Worm (Caenorhabditis elegans): ENCODE measurements around the gene Y38C1AA.12.

Gene Y38C1AA.12

ce11 chrIV:175698-176097, 16.4 kb upstream of the Y38C1AA.12 start:
- TF ChIP-seq nhr-85 (tag), result peak; percentile 83
- no peak for TF ChIP-seq fos-1 (tag; optimal IDR thresholded peaks at IDR 0.05)
- peak; percentile 47 for TF ChIP-seq lin-14 (GFP tag; optimal IDR thresholded peaks at IDR 0.05)
- TF ChIP-seq hlh-17 (GFP tag; optimal IDR thresholded peaks at IDR 0.05; ENCODE audit: borderline replicate concordance), result no peak
- TF ChIP-seq ztf-11 (tag; optimal IDR thresholded peaks at IDR 0.05), result peak in 1 of 2 experiments; percentile 16
- TF ChIP-seq ceh-63 (GFP tag; optimal IDR thresholded peaks at IDR 0.05), result no peak
- no peak for TF ChIP-seq efl-1 (optimal IDR thresholded peaks at IDR 0.05)
- TF ChIP-seq efl-1 (GFP tag; optimal IDR thresholded peaks at IDR 0.05 in 1 of 2), result peak in 1 of 2 experiments; percentile 80
- no peak for TF ChIP-seq ama-1 (optimal IDR thresholded peaks at IDR 0.05)
- no peak for TF ChIP-seq lir-3 (tag; optimal IDR thresholded peaks at IDR 0.05; ENCODE audit: poor library complexity)
- no peak for TF ChIP-seq alr-1 (tag; optimal IDR thresholded peaks at IDR 0.05; ENCODE audit: borderline replicate concordance)
- TF ChIP-seq tbx-2 (tag; optimal IDR thresholded peaks at IDR 0.05), result peak; percentile 9
- no peak for TF ChIP-seq ceh-8 (GFP tag; optimal IDR thresholded peaks at IDR 0.05)
- no peak for TF ChIP-seq ztf-4 (tag; optimal IDR thresholded peaks at IDR 0.05)
- peak; percentile 22 for TF ChIP-seq mep-1 (tag; optimal IDR thresholded peaks at IDR 0.05)
- peak; percentile 42 for TF ChIP-seq blmp-1 (tag; optimal IDR thresholded peaks at IDR 0.05)
- TF ChIP-seq nhr-19 (GFP tag; conservative IDR thresholded peaks at IDR 0.05), result 0 out of 2 replicates have a peak, but pooled peaks have one; percentile 15
- TF ChIP-seq unc-98 (GFP tag; IDR thresholded peaks at IDR 0.05), result no peak

- TF ChIP-seq ztf-11 (tag; optimal IDR thresholded peaks at IDR 0.05), result no peak
- TF ChIP-seq sox-4 (tag; optimal IDR thresholded peaks at IDR 0.05), result no peak
- TF ChIP-seq nhr-71 (tag; optimal IDR thresholded peaks at IDR 0.05), result peak; percentile 10
- TF ChIP-seq elt-3 (tag; optimal IDR thresholded peaks at IDR 0.05), result no peak
- TF ChIP-seq efl-1 (optimal IDR thresholded peaks at IDR 0.05), result no peak
- peak in 1 of 2 experiments; percentile 34 for TF ChIP-seq efl-1 (GFP tag; optimal IDR thresholded peaks at IDR 0.05 in 1 of 2)
- TF ChIP-seq tbx-2 (tag; optimal IDR thresholded peaks at IDR 0.05), result no peak
- no peak for TF ChIP-seq blmp-1 (tag; optimal IDR thresholded peaks at IDR 0.05)
- no peak for TF ChIP-seq ceh-82 (tag; optimal IDR thresholded peaks at IDR 0.05)
- TF ChIP-seq aha-1 (tag; optimal IDR thresholded peaks at IDR 0.05), result no peak
- TF ChIP-seq lin-14 (GFP tag; optimal IDR thresholded peaks at IDR 0.05), result peak; percentile 32
- no peak for TF ChIP-seq hpl-2 (GFP tag; optimal IDR thresholded peaks at IDR 0.05)
- no peak for TF ChIP-seq alr-1 (tag; optimal IDR thresholded peaks at IDR 0.05; ENCODE audit: borderline replicate concordance)
- TF ChIP-seq dpl-1 (GFP tag; optimal IDR thresholded peaks at IDR 0.05), result no peak
- TF ChIP-seq mab-9 (GFP tag; IDR thresholded peaks at IDR 0.05), result no peak
- TF ChIP-seq ceh-8 (GFP tag; optimal IDR thresholded peaks at IDR 0.05), result no peak
- TF ChIP-seq swsn-7 (tag; optimal IDR thresholded peaks at IDR 0.05), result no peak
- no peak for TF ChIP-seq ceh-88 (GFP tag; IDR thresholded peaks at IDR 0.05)
- no peak for TF ChIP-seq hlh-17 (GFP tag; optimal IDR thresholded peaks at IDR 0.05; ENCODE audit: borderline replicate concordance)
- TF ChIP-seq nhr-85 (tag), result peak; percentile 82
- TF ChIP-seq grh-1 (GFP tag; IDR thresholded peaks at IDR 0.05), result no peak
- TF ChIP-seq nhr-47 (tag; optimal IDR thresholded peaks at IDR 0.05), result no peak
Measured at ce11 chrIV:177487-177886, 14.6 kb upstream of the Y38C1AA.12 start.

- TF ChIP-seq dsc-1 (tag; optimal IDR thresholded peaks at IDR 0.05), result no peak
- no peak for TF ChIP-seq lin-35 (GFP tag; optimal IDR thresholded peaks at IDR 0.05)
- no peak for TF ChIP-seq dpl-1 (GFP tag; optimal IDR thresholded peaks at IDR 0.05)
- TF ChIP-seq pag-3 (tag; optimal IDR thresholded peaks at IDR 0.05; ENCODE audit: borderline replicate concordance, insufficient read depth), result no peak
- TF ChIP-seq ceh-90 (tag; optimal IDR thresholded peaks at IDR 0.05), result no peak
- no peak for TF ChIP-seq fkh-10 (GFP tag; optimal IDR thresholded peaks at IDR 0.05)
- TF ChIP-seq ztf-11 (tag; optimal IDR thresholded peaks at IDR 0.05), result no peak
- TF ChIP-seq unc-98 (GFP tag; IDR thresholded peaks at IDR 0.05), result no peak
- TF ChIP-seq sup-37 (GFP tag; optimal IDR thresholded peaks at IDR 0.05), result no peak
- no peak for TF ChIP-seq rnt-1 (tag; optimal IDR thresholded peaks at IDR 0.05)
- no peak for TF ChIP-seq ceh-63 (GFP tag; optimal IDR thresholded peaks at IDR 0.05)
- no peak for TF ChIP-seq unc-130 (tag; optimal IDR thresholded peaks at IDR 0.05)
- no peak for TF ChIP-seq mab-9 (GFP tag; IDR thresholded peaks at IDR 0.05)
- no peak for TF ChIP-seq nhr-28 (tag; optimal IDR thresholded peaks at IDR 0.05)
- TF ChIP-seq lir-3 (tag; optimal IDR thresholded peaks at IDR 0.05; ENCODE audit: poor library complexity), result no peak
- TF ChIP-seq zip-4 (GFP tag; optimal IDR thresholded peaks at IDR 0.05), result no peak
Measured at ce11 chrIV:178696-179095, 13.4 kb upstream of the Y38C1AA.12 start, which contains the start of gene tcl-2. Gene tcl-2, plus strand, starts transcription at chrIV:179083.
